Worm (Caenorhabditis elegans): ENCODE data around the gene seld-1.

ce11 chrIV:13465797-13466196 lies 39.4 kb upstream of the seld-1 start, which contains the start of gene fezf-1:
- TF ChIP-seq nhr-76 (tag; optimal IDR thresholded peaks at IDR 0.05), result no peak
- TF ChIP-seq nhr-237 (tag; optimal IDR thresholded peaks at IDR 0.05), result no peak
- TF ChIP-seq elt-1 (tag; optimal IDR thresholded peaks at IDR 0.05; ENCODE audit: borderline replicate concordance, insufficient read depth), result no peak
- TF ChIP-seq snpc-4 (tag; optimal IDR thresholded peaks at IDR 0.05), result no peak
- no peak for TF ChIP-seq unc-62 (GFP tag; optimal IDR thresholded peaks at IDR 0.05)
- TF ChIP-seq nhr-28 (tag; optimal IDR thresholded peaks at IDR 0.05), result no peak
- no peak for TF ChIP-seq blmp-1 (tag; optimal IDR thresholded peaks at IDR 0.05)

Data from whole organism, mixed stage, embryonic.